Worm (Caenorhabditis elegans) whole organism, late embryonic: Measurements from ENCODE around the gene pals-40.

Experiments used
- Y22D7AL.16 ChIP-seq: sonication (generic microtip); optimal IDR thresholded peaks from 2 replicates; lab custom pipeline; 2016; ENCODE audit warnings: missing genetic modification characterization, missing compliant biosample characterization
- ama-1 ChIP-seq: fragments of 150-350 bp; optimal IDR thresholded peaks from 2 replicates; lab custom pipeline; 2014
- ceh-19 ChIP-seq: fragments of 200-800 bp; sonication (Bioruptor generic); optimal IDR thresholded peaks from 2 replicates; lab custom pipeline; 2018; ENCODE audit warnings: mild to moderate bottlenecking, missing genetic modification characterization, missing compliant biosample characterization
- elt-2 ChIP-seq: sonication (generic microtip); optimal IDR thresholded peaks from 2 replicates; lab custom pipeline; 2016; ENCODE audit warnings: missing genetic modification reagents, missing genetic modification characterization, missing compliant biosample characterization
- elt-4 ChIP-seq: sonication (generic microtip); optimal IDR thresholded peaks from 2 replicates; lab custom pipeline; 2016; ENCODE audit warnings: missing genetic modification characterization, missing compliant biosample characterization
- fkh-10 ChIP-seq: fragments of 150-350 bp; optimal IDR thresholded peaks from 2 replicates; lab custom pipeline; 2014; ENCODE audit warnings: missing biosample characterization, missing genetic modification reagents, missing genetic modification characterization
- hlh-30 ChIP-seq: sonication (generic microtip); optimal IDR thresholded peaks from 2 replicates; lab custom pipeline; 2017; ENCODE audit warnings: antibody characterized with exemption, missing genetic modification characterization, missing compliant biosample characterization; ENCODE audit not compliant: insufficient read depth
- mec-3 ChIP-seq: sonication (generic microtip); optimal IDR thresholded peaks from 2 replicates; lab custom pipeline; 2016; ENCODE audit warnings: borderline replicate concordance, missing genetic modification characterization, missing compliant biosample characterization
- pha-2 ChIP-seq: sonication (generic microtip); optimal IDR thresholded peaks from 2 replicates; lab custom pipeline; 2017; ENCODE audit warnings: mild to moderate bottlenecking, missing genetic modification characterization, missing compliant biosample characterization
- pqm-1 ChIP-seq: sonication (generic microtip); optimal IDR thresholded peaks from 2 replicates; lab custom pipeline; 2016; ENCODE audit warnings: missing genetic modification characterization, missing compliant biosample characterization
- tbx-2 ChIP-seq: sonication (generic microtip); optimal IDR thresholded peaks from 2 replicates; lab custom pipeline; 2016; ENCODE audit warnings: missing genetic modification characterization, missing compliant biosample characterization
- tbx-7 ChIP-seq: sonication (generic microtip); optimal IDR thresholded peaks from 2 replicates; lab custom pipeline; 2016; ENCODE audit warnings: missing genotype, missing genetic modification characterization, missing compliant biosample characterization

- no peak for TF ChIP-seq mec-3 (tag; lab: Kevin White, UChicago)
- no peak for TF ChIP-seq hlh-30 (tag; lab: Kevin White, UChicago)
- no peak for TF ChIP-seq pqm-1 (tag; lab: Kevin White, UChicago)
- no peak for TF ChIP-seq ama-1 (lab: Kevin White, UChicago)
- no peak for TF ChIP-seq Y22D7AL.16 (tag; lab: Kevin White, UChicago)
- no peak for TF ChIP-seq fkh-10 (GFP tag; lab: Kevin White, UChicago)
- no peak for TF ChIP-seq elt-2 (tag; lab: Kevin White, UChicago)
- TF ChIP-seq tbx-7 (tag; lab: Kevin White, UChicago): no peak
- TF ChIP-seq pha-2 (tag; lab: Kevin White, UChicago): no peak
- TF ChIP-seq elt-4 (tag; lab: Kevin White, UChicago): no peak
- TF ChIP-seq ceh-19 (GFP tag; lab: Kevin White, UChicago): no peak
- no peak for TF ChIP-seq tbx-2 (tag; lab: Kevin White, UChicago)
Measured at ce11 chrIII:1349313-1349712, 28.5 kb downstream of the pals-40 start, which contains the start of gene fbxa-25.
